Worm (Caenorhabditis elegans) whole organism, L4 larva: Measurements from ENCODE around the gene tag-151.

Experiments used
- T26A8.4 ChIP-seq: fragments of 200-800 bp; sonication (Bioruptor generic); IDR thresholded peaks from 2 replicates; pipeline ENCODE4 v1.3.6; 2022; ENCODE audit warnings: missing genetic modification characterization, missing compliant biosample characterization
- Y5F2A.4 ChIP-seq: fragments of 200-800 bp; sonication (Bioruptor generic); optimal IDR thresholded peaks from 2 replicates; lab custom pipeline; 2018; ENCODE audit warnings: mild to moderate bottlenecking, missing genetic modification characterization, missing compliant biosample characterization
- ceh-32 ChIP-seq: sonication (generic microtip); optimal IDR thresholded peaks from 2 replicates; lab custom pipeline; 2016; ENCODE audit warnings: mild to moderate bottlenecking, missing genetic modification characterization, missing compliant biosample characterization; ENCODE audit not compliant: poor library complexity
- dve-1 ChIP-seq: sonication (generic microtip); optimal IDR thresholded peaks from 2 replicates; lab custom pipeline; 2017; ENCODE audit warnings: antibody characterized with exemption, mild to moderate bottlenecking, missing genetic modification characterization, missing compliant biosample characterization; ENCODE audit not compliant: insufficient read depth
- lin-39 ChIP-seq: fragments of 150-350 bp; optimal IDR thresholded peaks from 2 replicates; lab custom pipeline; 2014; ENCODE audit warnings: missing biosample characterization, missing genetic modification reagents, missing genetic modification characterization
- lsy-2 ChIP-seq, 2 experiments: fragments of 150-350 bp in 1 of 2; sonication (generic microtip) in 1 of 2; optimal IDR thresholded peaks; 2 replicates each; lab custom pipeline; 2014 to 2017; ENCODE audit warnings: missing biosample characterization in 2 of 2, missing genetic modification characterization in 2 of 2
- nhr-28 ChIP-seq: fragments of 150-350 bp; optimal IDR thresholded peaks from 2 replicates; lab custom pipeline; 2014; ENCODE audit warnings: missing biosample characterization, missing genetic modification characterization
- nhr-76 ChIP-seq: fragments of 150-350 bp; optimal IDR thresholded peaks from 2 replicates; lab custom pipeline; 2014; ENCODE audit warnings: missing biosample characterization, missing genetic modification characterization
- spr-1 ChIP-seq: sonication (generic microtip); optimal IDR thresholded peaks from 2 replicates; lab custom pipeline; 2016; ENCODE audit warnings: mild to moderate bottlenecking, missing genetic modification characterization, missing compliant biosample characterization
- zag-1 ChIP-seq: fragments of 150-350 bp; optimal IDR thresholded peaks from 2 replicates; lab custom pipeline; 2014; ENCODE audit warnings: missing biosample characterization, missing genetic modification characterization

DNA sequence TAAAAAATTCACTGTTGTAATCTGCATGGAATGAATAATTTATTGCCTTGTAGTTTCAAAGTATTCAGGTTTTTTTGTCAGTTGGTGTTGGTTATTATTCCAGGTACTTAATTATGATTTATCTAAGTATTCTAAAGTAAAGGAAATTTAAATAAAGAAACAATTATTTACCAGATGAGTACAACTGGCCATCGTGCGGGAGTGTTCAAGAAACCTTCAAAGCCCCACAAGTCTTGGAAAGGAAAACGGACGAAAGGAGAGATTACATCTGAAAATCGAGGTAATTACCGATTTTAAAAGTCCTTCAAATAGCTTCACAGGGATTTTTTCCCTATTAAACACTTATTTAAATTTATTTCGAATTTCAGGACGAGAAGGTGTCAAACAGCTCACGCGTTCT, at the start of gene tag-151:
- TF ChIP-seq lin-39 (tag; lab: Kevin White, UChicago) (no peak), dve-1 (peak; percentile 3), lsy-2 (tag; optimal IDR thresholded peaks at IDR 0.05; lab: Kevin White, UChicago) (peak in 1 of 2 experiments; percentile 41), Y5F2A.4 (no peak), nhr-76 (tag; lab: Kevin White, UChicago) (no peak), ceh-32 (no peak), nhr-28 (tag; lab: Kevin White, UChicago) (no peak), spr-1 (tag; lab: Kevin White, UChicago) (peak; percentile 36), T26A8.4 (GFP tag; lab: Robert Waterston, UW) (no peak), zag-1 (tag; lab: Kevin White, UChicago) (no peak)
